Worm (Caenorhabditis elegans): Measurements from ENCODE around the gene F58H1.6.

- TF ChIP-seq hlh-30 (tag; optimal IDR thresholded peaks at IDR 0.05; ENCODE audit: insufficient read depth) (no peak), F13H6.1 (tag; optimal IDR thresholded peaks at IDR 0.05) (no peak), ceh-9 (tag; optimal IDR thresholded peaks at IDR 0.05) (no peak), ceh-24 (tag; optimal IDR thresholded peaks at IDR 0.05) (no peak), ceh-19 (GFP tag; optimal IDR thresholded peaks at IDR 0.05) (no peak), lin-11 (tag; optimal IDR thresholded peaks at IDR 0.05) (no peak), pha-4 (tag; optimal IDR thresholded peaks at IDR 0.05) (no peak)
Observed at ce11 chrV:11913283-11913682, 29.1 kb upstream of the F58H1.6 start.
